Fruit fly (Drosophila melanogaster) Kc167 (cell line): ENCODE data around the gene wgn.

Experiments used
- Myc ChIP-seq: fragments of >200 bp; optimal IDR thresholded peaks from 2 replicates; lab custom pipeline; 2017; ENCODE audit warnings: missing external identifiers
- h ChIP-seq: fragments of >200 bp; optimal IDR thresholded peaks from 3 replicates; lab custom pipeline; 2018; ENCODE audit warnings: missing external identifiers
- ttk ChIP-seq: sonication (Bioruptor generic); optimal IDR thresholded peaks from 2 replicates; lab custom pipeline; 2017; ENCODE audit warnings: missing external identifiers

dm6 chrX:18575151-18575550, 59.6 kb downstream of the wgn start:
- no peak for TF ChIP-seq ttk (lab: Kevin White, UChicago)
- TF ChIP-seq h = no peak
- TF ChIP-seq Myc = no peak
